Fruit fly (Drosophila melanogaster): ENCODE results near the gene CG13460.

Gene CG13460

DNA sequence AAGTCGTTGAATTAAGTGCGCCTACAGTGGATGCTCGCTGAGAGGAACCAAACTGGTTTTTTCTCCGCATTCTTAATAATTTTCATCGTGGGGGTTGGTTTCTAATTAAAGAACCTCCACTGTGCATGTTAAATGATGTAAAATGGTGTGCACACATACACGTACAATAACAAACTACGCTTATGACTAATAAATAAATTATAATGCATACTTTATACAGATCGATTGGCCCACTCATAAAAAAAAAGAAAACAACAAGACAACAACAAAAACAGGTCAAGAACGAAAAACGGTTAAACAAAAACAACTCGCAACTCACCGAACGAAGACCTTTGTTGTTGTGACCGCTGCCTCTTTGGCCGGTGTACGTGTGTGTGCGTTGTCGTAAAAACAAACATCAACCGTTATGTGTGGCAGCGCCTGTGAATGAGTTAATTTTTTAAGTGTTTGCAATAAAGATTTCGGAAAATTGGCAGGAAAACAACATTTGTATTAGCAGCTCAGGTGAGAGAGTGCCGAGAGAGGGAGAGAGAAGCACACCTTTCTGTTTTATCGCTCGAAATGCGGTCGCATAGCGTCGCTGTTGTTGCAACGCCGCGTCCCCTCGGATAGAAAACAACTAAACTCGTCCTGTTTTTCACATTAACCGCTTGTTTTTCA, 32.6 kb upstream of the CG13460 start (continued):
- TF ChIP-seq Fer3 (tag; optimal IDR thresholded peaks at IDR 0.05) (peak; percentile 5), CG2120 (GFP tag; optimal IDR thresholded peaks at IDR 0.05) (peak; percentile 26), lov (optimal IDR thresholded peaks at IDR 0.05) (no peak), lov (GFP tag; IDR thresholded peaks at IDR 0.05) (no peak), Taf1 (GFP tag; IDR thresholded peaks at IDR 0.05) (no peak), CG17186 (GFP tag; optimal IDR thresholded peaks at IDR 0.05) (no peak), her (GFP tag; optimal IDR thresholded peaks at IDR 0.05) (no peak), CG1024 (GFP tag; IDR thresholded peaks at IDR 0.05) (no peak), CG10267 (tag; optimal IDR thresholded peaks at IDR 0.05) (no peak), CG7556 (GFP tag; optimal IDR thresholded peaks at IDR 0.05) (no peak), Bdp1 (GFP tag; optimal IDR thresholded peaks at IDR 0.05) (no peak), CG6854 (GFP tag; optimal IDR thresholded peaks at IDR 0.05) (peak; percentile 15), cg (GFP tag; optimal IDR thresholded peaks at IDR 0.05) (peak; percentile 68), CG34224 (GFP tag; IDR thresholded peaks at IDR 0.05; ENCODE audit: partially characterized antibody) (no peak), repo (GFP tag; optimal IDR thresholded peaks at IDR 0.05) (no peak), Aef1 (GFP tag; IDR thresholded peaks at IDR 0.05) (no peak; the same call in 2 of the 3 replicates), pan (optimal IDR thresholded peaks at IDR 0.05) (no peak), pan (GFP tag; optimal IDR thresholded peaks at IDR 0.05 in 1 of 2, IDR thresholded peaks at IDR 0.05 in 1 of 2) (peak in 1 of 2 experiments; percentile 16), Eip74EF (GFP tag; optimal IDR thresholded peaks at IDR 0.05) (no peak), CG43689 (GFP tag; IDR thresholded peaks at IDR 0.05) (no peak), row (GFP tag; IDR thresholded peaks at IDR 0.05) (peak; percentile 45; the same call in 1 of the 3 replicates), CG30431 (GFP tag; optimal IDR thresholded peaks at IDR 0.05) (no peak), Mrtf (GFP tag; IDR thresholded peaks at IDR 0.05) (no peak), gce (GFP tag; IDR thresholded peaks at IDR 0.05) (no peak), CG11093 (GFP tag; IDR thresholded peaks at IDR 0.05) (no peak), p53 (GFP tag; optimal IDR thresholded peaks at IDR 0.05) (no peak), CG7928 (GFP tag; optimal IDR thresholded peaks at IDR 0.05) (no peak), CG6791 (GFP tag; IDR thresholded peaks at IDR 0.05; ENCODE audit: partially characterized antibody) (no peak), CG12769 (tag; optimal IDR thresholded peaks at IDR 0.05) (no peak), CG12744 (GFP tag; optimal IDR thresholded peaks at IDR 0.05) (no peak), CG15073 (GFP tag; optimal IDR thresholded peaks at IDR 0.05) (no peak), twi (tag; optimal IDR thresholded peaks at IDR 0.05) (no peak), CG2199 (GFP tag; IDR thresholded peaks at IDR 0.05) (0 out of 3 replicates have a peak, but pooled peaks have one; percentile 63), CG8944 (GFP tag; optimal IDR thresholded peaks at IDR 0.05) (no peak), trem (tag; optimal IDR thresholded peaks at IDR 0.05) (no peak), CG8359 (GFP tag; optimal IDR thresholded peaks at IDR 0.05; ENCODE audit: borderline replicate concordance) (no peak), CrebB (tag; optimal IDR thresholded peaks at IDR 0.05) (no peak), Antp (GFP tag; optimal IDR thresholded peaks at IDR 0.05) (no peak), insv (GFP tag; optimal IDR thresholded peaks at IDR 0.05) (no peak), nom (GFP tag; optimal IDR thresholded peaks at IDR 0.05) (no peak), chinmo (GFP tag; IDR thresholded peaks at IDR 0.05; ENCODE audit: partially characterized antibody) (0 out of 4 replicates have a peak, but pooled peaks have one; percentile 52), CG2875 (GFP tag; optimal IDR thresholded peaks at IDR 0.05) (no peak), CG7963 (GFP tag; IDR thresholded peaks at IDR 0.05; ENCODE audit: partially characterized antibody) (no peak), gcm (GFP tag; optimal IDR thresholded peaks at IDR 0.05) (no peak), nerfin-1 (tag; optimal IDR thresholded peaks at IDR 0.05) (peak; percentile 18), fd102C (GFP tag; optimal IDR thresholded peaks at IDR 0.05) (no peak), Usf (GFP tag; optimal IDR thresholded peaks at IDR 0.05) (no peak), Ets65A (GFP tag) (no peak), Sin3A (optimal IDR thresholded peaks at IDR 0.05) (no peak), CG4328 (GFP tag; optimal IDR thresholded peaks at IDR 0.05) (no peak), cad (GFP tag; optimal IDR thresholded peaks at IDR 0.05) (peak; percentile 13)
